Worm (Caenorhabditis elegans) whole organism, L4/young adult: ENCODE measurements around the gene fbxb-63.
"Not testable (repeated sequence)": the region's sequence is repeated elsewhere in the genome, so short reads cannot be mapped to it uniquely, and the experiment has no call there.

Experiments used
- W03F9.2 ChIP-seq: fragments of 150-350 bp; optimal IDR thresholded peaks from 2 replicates; lab custom pipeline; 2014; ENCODE audit warnings: missing biosample characterization, missing genetic modification characterization
- dao-5 ChIP-seq: sonication (generic microtip); optimal IDR thresholded peaks from 2 replicates; lab custom pipeline; 2016; ENCODE audit warnings: missing genotype, missing genetic modification characterization, moderate library complexity, missing compliant biosample characterization
- him-1 ChIP-seq: sonication (generic microtip); optimal IDR thresholded peaks from 2 replicates; lab custom pipeline; 2016; ENCODE audit warnings: missing genotype, missing genetic modification reagents, missing genetic modification characterization, missing compliant biosample characterization

The fbxb-63 gene

ce11 chrV:19303589-19304174, at the start of gene fbxb-63, which contains the start of gene fbxb-61:
Gene fbxb-63 (minus strand): TSS chrV:19303730.
Gene fbxb-61 (plus strand): TSS chrV:19304124.
- no peak for TF ChIP-seq W03F9.2
- TF ChIP-seq him-1 (tag; lab: Kevin White, UChicago): no peak
- TF ChIP-seq dao-5 (tag; lab: Kevin White, UChicago): no peak

- no peak for TF ChIP-seq dao-5 (tag; lab: Kevin White, UChicago)
- TF ChIP-seq him-1 (tag; lab: Kevin White, UChicago): no peak
- TF ChIP-seq W03F9.2: no peak
Measured at ce11 chrV:19351944-19352343, 48.4 kb upstream of the fbxb-63 start.

ce11 chrV:19337333-19337732, 33.8 kb upstream of the fbxb-63 start:
- TF ChIP-seq dao-5 (tag; lab: Kevin White, UChicago) (no peak), him-1 (tag; lab: Kevin White, UChicago) (no peak), W03F9.2 (no peak)

- no peak for TF ChIP-seq him-1 (tag; lab: Kevin White, UChicago)
- TF ChIP-seq W03F9.2: no peak
- no peak for TF ChIP-seq dao-5 (tag; lab: Kevin White, UChicago)
Measured at ce11 chrV:19329263-19329662, 25.7 kb upstream of the fbxb-63 start, which contains the start of gene fbxb-65. Gene fbxb-65 (plus strand): TSS chrV:19329563.

- TF ChIP-seq him-1 (tag; lab: Kevin White, UChicago): no peak
- no peak for TF ChIP-seq W03F9.2
- no peak for TF ChIP-seq dao-5 (tag; lab: Kevin White, UChicago)
Measured at ce11 chrV:19325436-19325835, 21.9 kb upstream of the fbxb-63 start.

- TF ChIP-seq W03F9.2 (no peak), him-1 (tag; lab: Kevin White, UChicago) (no peak), dao-5 (tag; lab: Kevin White, UChicago) (no peak)
Measured at ce11 chrV:19322387-19322786, 18.9 kb upstream of the fbxb-63 start, which contains the start of gene C43D7.4. Gene C43D7.4 (minus strand): TSS chrV:19322487.

- TF ChIP-seq him-1 (tag; lab: Kevin White, UChicago) (no peak), dao-5 (tag; lab: Kevin White, UChicago) (no peak), W03F9.2 (no peak)
Measured at ce11 chrV:19320385-19320784, 16.9 kb upstream of the fbxb-63 start, which contains the start of gene sdz-6. Gene sdz-6 (plus strand): TSS chrV:19320613.

- no peak for TF ChIP-seq him-1 (tag; lab: Kevin White, UChicago)
- TF ChIP-seq dao-5 (tag; lab: Kevin White, UChicago): no peak
- no peak for TF ChIP-seq W03F9.2
Measured at ce11 chrV:19319460-19319995, 16.0 kb upstream of the fbxb-63 start, which contains the start of gene C43D7.7. Gene C43D7.7 (minus strand): TSS chrV:19319510.

- TF ChIP-seq W03F9.2; dao-5 (tag; lab: Kevin White, UChicago); him-1 (tag; lab: Kevin White, UChicago): not testable (repeated sequence)
Measured at ce11 chrV:19317058-19317457, 13.5 kb upstream of the fbxb-63 start, which contains the start of gene srh-208. Gene srh-208 (plus strand): TSS chrV:19317358.

- TF ChIP-seq W03F9.2: no peak
- TF ChIP-seq dao-5 (tag; lab: Kevin White, UChicago): no peak
- no peak for TF ChIP-seq him-1 (tag; lab: Kevin White, UChicago)
Measured at ce11 chrV:19312975-19313374, 9.4 kb upstream of the fbxb-63 start, which contains the start of gene fbxb-64. Gene fbxb-64 (plus strand): TSS chrV:19313275.

- TF ChIP-seq dao-5 (tag; lab: Kevin White, UChicago) (no peak), him-1 (tag; lab: Kevin White, UChicago) (no peak), W03F9.2 (no peak)
Measured at ce11 chrV:19311391-19311790, 7.9 kb upstream of the fbxb-63 start, which contains the start of gene C43D7.8. Gene C43D7.8 (minus strand): TSS chrV:19311491.

- TF ChIP-seq him-1 (tag; lab: Kevin White, UChicago) (no peak), dao-5 (tag; lab: Kevin White, UChicago) (no peak), W03F9.2 (no peak)
Measured at ce11 chrV:19309591-19309990, 6.1 kb upstream of the fbxb-63 start, which contains the start of gene F55C9.11. Gene F55C9.11 (minus strand): TSS chrV:19309691.

ce11 chrV:19308137-19308536, 4.6 kb upstream of the fbxb-63 start:
- TF ChIP-seq him-1 (tag; lab: Kevin White, UChicago): no peak
- TF ChIP-seq W03F9.2: no peak
- no peak for TF ChIP-seq dao-5 (tag; lab: Kevin White, UChicago)

ce11 chrV:19306906-19307305, 3.4 kb upstream of the fbxb-63 start, which contains the start of gene F55C9.15:
Gene F55C9.15 (minus strand): TSS chrV:19307006.
- TF ChIP-seq him-1 (tag; lab: Kevin White, UChicago) (no peak), dao-5 (tag; lab: Kevin White, UChicago) (no peak), W03F9.2 (no peak)
